Fruit fly (Drosophila melanogaster) whole organism, wandering third instar larva: ENCODE measurements around the gene pths.

ENCODE experiments used
- Dfd ChIP-seq: fragments of >200 bp; optimal IDR thresholded peaks from 2 replicates; lab custom pipeline; 2017; ENCODE audit warnings: missing biosample characterization, missing genetic modification characterization
- lola ChIP-seq: fragments of >200 bp; optimal IDR thresholded peaks from 2 replicates; lab custom pipeline; 2017; ENCODE audit warnings: missing biosample characterization, missing genetic modification characterization
- sage ChIP-seq: fragments of 200-800 bp; sonication (Bioruptor generic); optimal IDR thresholded peaks from 2 replicates; lab custom pipeline; 2016; ENCODE audit warnings: missing biosample characterization, mild to moderate bottlenecking, missing genetic modification characterization

- TF ChIP-seq sage (GFP tag; lab: Kevin White, UChicago) (no peak), lola (GFP tag; lab: Kevin White, UChicago) (no peak), Dfd (GFP tag; lab: Kevin White, UChicago) (no peak)
These were observed 6.0 kb downstream of the pths start for dm6 chr2L:21149053-21149452.
